Worm (Caenorhabditis elegans) whole organism, late embryonic: ENCODE data around the gene set-12.

Experiments used
- K02D7.2 ChIP-seq: sonication (generic microtip); optimal IDR thresholded peaks from 2 replicates; lab custom pipeline; 2017; ENCODE audit warnings: mild to moderate bottlenecking, missing genetic modification characterization, missing compliant biosample characterization
- T23F11.4 ChIP-seq: fragments of 200-800 bp; sonication (Bioruptor generic); optimal IDR thresholded peaks from 2 replicates; lab custom pipeline; 2018; ENCODE audit warnings: mild to moderate bottlenecking, missing genetic modification characterization, missing compliant biosample characterization
- Y22D7AL.16 ChIP-seq: sonication (generic microtip); optimal IDR thresholded peaks from 2 replicates; lab custom pipeline; 2016; ENCODE audit warnings: missing genetic modification characterization, missing compliant biosample characterization
- ceh-2 ChIP-seq: sonication (generic microtip); optimal IDR thresholded peaks from 2 replicates; lab custom pipeline; 2016; ENCODE audit warnings: missing genotype, missing genetic modification characterization, missing compliant biosample characterization
- ceh-24 ChIP-seq: sonication (generic microtip); optimal IDR thresholded peaks from 2 replicates; lab custom pipeline; 2016; ENCODE audit warnings: mild to moderate bottlenecking, missing genetic modification characterization, missing compliant biosample characterization
- ceh-30 ChIP-seq: fragments of 150-350 bp; optimal IDR thresholded peaks from 2 replicates; lab custom pipeline; 2014; ENCODE audit warnings: missing biosample characterization, missing genetic modification characterization
- ceh-31 ChIP-seq: sonication (generic microtip); optimal IDR thresholded peaks from 2 replicates; lab custom pipeline; 2016; ENCODE audit warnings: missing genetic modification characterization, missing compliant biosample characterization
- ceh-34 ChIP-seq: sonication (generic microtip); optimal IDR thresholded peaks from 2 replicates; lab custom pipeline; 2016; ENCODE audit warnings: mild to moderate bottlenecking, missing genetic modification characterization, missing compliant biosample characterization
- ceh-45 ChIP-seq: fragments of 200-800 bp; sonication (Bioruptor generic); IDR thresholded peaks from 2 replicates; pipeline ENCODE4 v1.3.6; 2022; ENCODE audit warnings: missing genetic modification reagents, missing genetic modification characterization, missing compliant biosample characterization
- ceh-48 ChIP-seq: sonication (generic microtip); optimal IDR thresholded peaks from 2 replicates; lab custom pipeline; 2016; ENCODE audit warnings: missing genetic modification characterization, inconsistent platforms, missing compliant biosample characterization
- ceh-6 ChIP-seq: fragments of 200-800 bp; sonication (Bioruptor generic); optimal IDR thresholded peaks from 2 replicates; lab custom pipeline; 2018; ENCODE audit warnings: mild to moderate bottlenecking, missing genetic modification characterization, missing compliant biosample characterization
- ceh-9 ChIP-seq: sonication (generic microtip); optimal IDR thresholded peaks from 2 replicates; lab custom pipeline; 2016; ENCODE audit warnings: mild to moderate bottlenecking, missing genetic modification characterization, inconsistent platforms, missing compliant biosample characterization
- dmd-4 ChIP-seq: sonication (generic microtip); optimal IDR thresholded peaks from 2 replicates; lab custom pipeline; 2016; ENCODE audit warnings: borderline replicate concordance, missing genetic modification characterization, missing compliant biosample characterization
- eyg-1 ChIP-seq: sonication (generic microtip); optimal IDR thresholded peaks from 2 replicates; lab custom pipeline; 2016; ENCODE audit warnings: missing genotype, missing genetic modification characterization, missing compliant biosample characterization
- fax-1 ChIP-seq: sonication (generic microtip); optimal IDR thresholded peaks from 2 replicates; lab custom pipeline; 2016; ENCODE audit warnings: missing genotype, missing genetic modification characterization, missing compliant biosample characterization
- fkh-10 ChIP-seq: fragments of 150-350 bp; optimal IDR thresholded peaks from 2 replicates; lab custom pipeline; 2014; ENCODE audit warnings: missing biosample characterization, missing genetic modification reagents, missing genetic modification characterization
- fkh-6 ChIP-seq: sonication (generic microtip); optimal IDR thresholded peaks from 2 replicates; lab custom pipeline; 2016; ENCODE audit warnings: missing genetic modification characterization, missing compliant biosample characterization
- gmeb-2 ChIP-seq: sonication (generic microtip); optimal IDR thresholded peaks from 2 replicates; lab custom pipeline; 2016; ENCODE audit warnings: missing genetic modification characterization, inconsistent platforms, missing compliant biosample characterization
- hlh-13 ChIP-seq: fragments of 200-800 bp; sonication (Bioruptor generic); optimal IDR thresholded peaks from 2 replicates; lab custom pipeline; 2018; ENCODE audit warnings: mild to moderate bottlenecking, missing genetic modification characterization, missing compliant biosample characterization
- hlh-30 ChIP-seq: sonication (generic microtip); optimal IDR thresholded peaks from 2 replicates; lab custom pipeline; 2017; ENCODE audit warnings: antibody characterized with exemption, missing genetic modification characterization, missing compliant biosample characterization; ENCODE audit not compliant: insufficient read depth
- hlh-6 ChIP-seq: sonication (generic microtip); optimal IDR thresholded peaks from 2 replicates; lab custom pipeline; 2016; ENCODE audit warnings: missing genotype, missing genetic modification characterization, missing compliant biosample characterization
- nhr-11 ChIP-seq: fragments of 150-350 bp; optimal IDR thresholded peaks from 2 replicates; lab custom pipeline; 2014; ENCODE audit warnings: missing biosample characterization, missing genetic modification characterization
- nhr-232 ChIP-seq: sonication (generic microtip); optimal IDR thresholded peaks from 2 replicates; lab custom pipeline; 2016; ENCODE audit warnings: missing genetic modification characterization, missing compliant biosample characterization
- odd-2 ChIP-seq: sonication (generic microtip); optimal IDR thresholded peaks from 2 replicates; lab custom pipeline; 2017; ENCODE audit warnings: antibody characterized with exemption, mild to moderate bottlenecking, missing genetic modification characterization, missing compliant biosample characterization
- pha-2 ChIP-seq: sonication (generic microtip); optimal IDR thresholded peaks from 2 replicates; lab custom pipeline; 2017; ENCODE audit warnings: mild to moderate bottlenecking, missing genetic modification characterization, missing compliant biosample characterization
- pqm-1 ChIP-seq: sonication (generic microtip); optimal IDR thresholded peaks from 2 replicates; lab custom pipeline; 2016; ENCODE audit warnings: missing genetic modification characterization, missing compliant biosample characterization
- ref-2 ChIP-seq: sonication (generic microtip); optimal IDR thresholded peaks from 2 replicates; lab custom pipeline; 2016; ENCODE audit warnings: missing genetic modification characterization, missing compliant biosample characterization
- syd-9 ChIP-seq: sonication (generic microtip); optimal IDR thresholded peaks from 2 replicates; lab custom pipeline; 2016; ENCODE audit warnings: mild to moderate bottlenecking, missing genetic modification characterization, moderate library complexity, missing compliant biosample characterization
- tbx-2 ChIP-seq: sonication (generic microtip); optimal IDR thresholded peaks from 2 replicates; lab custom pipeline; 2016; ENCODE audit warnings: missing genetic modification characterization, missing compliant biosample characterization
- unc-42 ChIP-seq: sonication (generic microtip); optimal IDR thresholded peaks from 2 replicates; lab custom pipeline; 2016; ENCODE audit warnings: missing genotype, missing genetic modification characterization, missing compliant biosample characterization
- unc-55 ChIP-seq: sonication (generic microtip); optimal IDR thresholded peaks from 2 replicates; lab custom pipeline; 2017; ENCODE audit warnings: missing biosample characterization, missing genetic modification reagents, missing genetic modification characterization
- unc-86 ChIP-seq: sonication (generic microtip); optimal IDR thresholded peaks from 2 replicates; lab custom pipeline; 2016; ENCODE audit warnings: missing genetic modification characterization, missing compliant biosample characterization
- zip-5 ChIP-seq: sonication (generic microtip); optimal IDR thresholded peaks from 2 replicates; lab custom pipeline; 2016; ENCODE audit warnings: missing genetic modification characterization, missing compliant biosample characterization
- ztf-16 ChIP-seq: sonication (generic microtip); optimal IDR thresholded peaks from 2 replicates; lab custom pipeline; 2017; ENCODE audit warnings: missing genetic modification characterization, missing compliant biosample characterization

set-12 gene

DNA sequence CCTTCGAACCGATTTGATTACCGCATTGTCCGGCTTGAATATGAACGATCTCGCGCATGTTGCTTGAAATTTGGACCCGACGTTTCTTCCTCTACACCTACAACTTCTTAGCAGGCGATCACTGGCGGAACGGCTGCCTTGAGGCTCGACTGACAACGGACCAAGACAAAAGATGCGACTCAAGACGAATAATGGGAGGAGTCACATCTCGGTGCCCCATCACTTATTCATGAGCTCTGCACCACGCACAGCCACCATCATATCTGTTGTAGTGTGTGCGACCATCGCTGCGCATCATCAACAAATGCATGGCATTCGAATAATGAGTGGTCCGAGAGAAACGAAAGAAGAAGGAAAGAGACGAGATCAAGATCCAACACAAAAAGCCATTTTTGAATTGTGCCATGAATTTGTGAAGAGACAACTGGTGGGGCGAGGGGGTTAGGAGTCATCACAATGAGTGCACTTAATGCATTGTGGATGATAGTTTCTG is 40.5 kb upstream of the set-12 start, which contains the start of gene mec-7:
mec-7 (minus strand) TSS at position 181 of the 493 bp plus-strand sequence.
- TF ChIP-seq ceh-9 (tag; lab: Kevin White, UChicago), result no peak
- no peak for TF ChIP-seq ceh-45 (GFP tag; lab: Robert Waterston, UW)
- TF ChIP-seq pha-2 (tag; lab: Kevin White, UChicago), result no peak
- TF ChIP-seq ceh-48 (tag; lab: Kevin White, UChicago), result no peak
- TF ChIP-seq ceh-31, result peak; percentile 28
- TF ChIP-seq hlh-13 (GFP tag; lab: Kevin White, UChicago), result no peak

DNA sequence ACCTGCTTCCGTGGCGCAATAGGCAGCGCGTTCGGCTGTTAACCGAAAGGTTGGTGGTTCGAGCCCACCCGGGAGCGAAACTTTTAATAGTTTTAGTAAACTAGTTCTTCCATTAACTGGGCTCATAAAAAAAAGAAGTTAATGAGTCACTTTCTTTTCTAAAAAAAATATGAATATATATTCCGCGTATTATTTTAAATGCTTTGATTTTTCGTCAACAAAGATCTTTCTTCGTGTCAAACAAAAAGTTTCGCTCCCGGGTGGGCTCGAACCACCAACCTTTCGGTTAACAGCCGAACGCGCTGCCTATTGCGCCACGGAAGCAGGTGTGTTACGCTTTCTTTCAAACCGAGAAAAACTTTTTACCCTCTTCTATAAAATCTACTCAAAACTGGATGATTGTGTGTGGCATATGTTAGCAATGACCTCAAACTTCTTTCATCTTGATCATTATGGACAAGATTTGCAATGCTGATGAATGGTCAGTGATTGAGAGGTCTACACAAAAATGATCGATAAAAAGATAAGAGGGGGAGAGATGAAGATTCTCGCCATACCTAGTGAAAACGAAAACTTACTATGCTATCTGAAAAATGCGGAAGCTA is 37.7 kb upstream of the set-12 start:
- TF ChIP-seq Y22D7AL.16 (tag; lab: Kevin White, UChicago) (no peak), unc-55 (GFP tag; lab: Kevin White, UChicago) (no peak), eyg-1 (tag; lab: Kevin White, UChicago) (no peak), ceh-30 (tag; lab: Kevin White, UChicago) (no peak), fkh-6 (tag; lab: Kevin White, UChicago) (no peak), dmd-4 (tag; lab: Kevin White, UChicago) (no peak), fkh-10 (GFP tag; lab: Kevin White, UChicago) (no peak), pqm-1 (tag; lab: Kevin White, UChicago) (no peak), odd-2 (tag; lab: Kevin White, UChicago) (no peak), ceh-24 (no peak), ztf-16 (tag; lab: Kevin White, UChicago) (no peak), ceh-34 (tag; lab: Kevin White, UChicago) (no peak), pha-2 (tag; lab: Kevin White, UChicago) (no peak), ceh-9 (tag; lab: Kevin White, UChicago) (no peak), unc-42 (tag; lab: Kevin White, UChicago) (no peak), hlh-6 (no peak)

- no peak for TF ChIP-seq T23F11.4 (GFP tag; lab: Kevin White, UChicago)
- TF ChIP-seq hlh-30 (tag; lab: Kevin White, UChicago), result no peak
- no peak for TF ChIP-seq zip-5 (tag; lab: Kevin White, UChicago)
- no peak for TF ChIP-seq ceh-6 (GFP tag; lab: Kevin White, UChicago)
- no peak for TF ChIP-seq nhr-232
- TF ChIP-seq gmeb-2 (tag; lab: Kevin White, UChicago), result no peak
- no peak for TF ChIP-seq fax-1 (tag; lab: Kevin White, UChicago)
- TF ChIP-seq ceh-2, result no peak
- TF ChIP-seq unc-86 (tag; lab: Kevin White, UChicago), result no peak
- no peak for TF ChIP-seq ceh-34 (tag; lab: Kevin White, UChicago)
Observed at ce11 chrX:7752770-7753169, 16.7 kb upstream of the set-12 start, which contains the start of gene deg-1. deg-1 (plus strand) TSS chrX:7753070.

- TF ChIP-seq tbx-2 (tag; lab: Kevin White, UChicago) (no peak), ref-2 (tag; lab: Kevin White, UChicago) (peak; percentile 96), syd-9 (tag; lab: Kevin White, UChicago) (no peak)
Observed at ce11 chrX:7750084-7750483, 14.0 kb upstream of the set-12 start.

ce11 chrX:7745386-7745785 is 9.3 kb upstream of the set-12 start:
- TF ChIP-seq nhr-11 (tag; lab: Kevin White, UChicago), result no peak
- peak; percentile 79 for TF ChIP-seq ref-2 (tag; lab: Kevin White, UChicago)
- no peak for TF ChIP-seq K02D7.2 (tag; lab: Kevin White, UChicago)
